Fruit fly (Drosophila melanogaster) whole organism, embryonic: ENCODE measurements around the gene CG2865.

ENCODE experiments used
- C15 ChIP-seq: fragments of 200-800 bp; sonication (Bioruptor generic); IDR thresholded peaks from 3 replicates; pipeline ENCODE4 v1.3.6; 2022; ENCODE audit warnings: missing biosample characterization, missing genetic modification characterization
- CG10431 ChIP-seq: fragments of 200-800 bp; sonication (Bioruptor generic); optimal IDR thresholded peaks from 3 replicates; lab custom pipeline; 2018; ENCODE audit warnings: missing biosample characterization, mild to moderate bottlenecking, missing genetic modification characterization
- CG10654 ChIP-seq: fragments of 200-800 bp; sonication (Bioruptor generic); optimal IDR thresholded peaks from 2 replicates; lab custom pipeline; 2016; ENCODE audit warnings: missing biosample characterization, missing genetic modification characterization
- CG14860 ChIP-seq: fragments of 200-800 bp; sonication (Bioruptor generic); IDR thresholded peaks from 3 replicates; pipeline ENCODE4 v1.3.6; 2022; ENCODE audit warnings: missing biosample characterization, missing genetic modification characterization; ENCODE audit not compliant: partially characterized antibody
- CG16779 ChIP-seq: fragments of 200-800 bp; sonication (Bioruptor generic); IDR thresholded peaks from 2 replicates; pipeline ENCODE4 v1.3.6; 2022; ENCODE audit warnings: missing biosample characterization, missing genetic modification characterization
- CG16813 ChIP-seq: fragments of 200-800 bp; sonication (Bioruptor generic); IDR thresholded peaks from 3 replicates; pipeline ENCODE4 v1.3.6; 2022; ENCODE audit warnings: missing biosample characterization, missing genetic modification characterization; ENCODE audit not compliant: partially characterized antibody
- CG2712 ChIP-seq: fragments of 200-800 bp; optimal IDR thresholded peaks from 3 replicates; lab custom pipeline; 2019; ENCODE audit warnings: missing biosample characterization, mild to moderate bottlenecking, missing genetic modification characterization, moderate library complexity
- CG3995 ChIP-seq: fragments of 200-800 bp; sonication (Bioruptor generic); optimal IDR thresholded peaks from 3 replicates; lab custom pipeline; 2016; ENCODE audit warnings: missing biosample characterization, missing genetic modification characterization
- CG4360 ChIP-seq: fragments of 200-800 bp; sonication (Bioruptor generic); IDR thresholded peaks from 2 replicates; pipeline ENCODE4 v1.3.6; 2022; ENCODE audit warnings: missing biosample characterization, missing genetic modification characterization
- CG4424 ChIP-seq: fragments of 200-800 bp; sonication (Bioruptor generic); optimal IDR thresholded peaks from 3 replicates; lab custom pipeline; 2016; ENCODE audit warnings: missing biosample characterization, missing genetic modification characterization
- CG4707 ChIP-seq: fragments of 200-800 bp; sonication (Bioruptor generic); optimal IDR thresholded peaks from 2 replicates; lab custom pipeline; 2018; ENCODE audit warnings: missing biosample characterization, mild to moderate bottlenecking, missing genetic modification characterization, moderate library complexity
- CG6272 ChIP-seq: fragments of 200-800 bp; sonication (Bioruptor generic); IDR thresholded peaks from 2 replicates; pipeline ENCODE4 v1.3.6; 2022; ENCODE audit warnings: missing biosample characterization, missing genetic modification characterization
- CG6683 ChIP-seq: fragments of 200-800 bp; sonication (Bioruptor generic); optimal IDR thresholded peaks from 2 replicates; lab custom pipeline; 2017; ENCODE audit warnings: missing biosample characterization, mild to moderate bottlenecking, missing genetic modification characterization, missing genetic modification reagents
- CG7271 ChIP-seq: fragments of 200-800 bp; sonication (Bioruptor generic); optimal IDR thresholded peaks from 2 replicates; lab custom pipeline; 2018; ENCODE audit warnings: missing biosample characterization, mild to moderate bottlenecking, missing genetic modification characterization, moderate library complexity
- CG7745 ChIP-seq: fragments of 200-800 bp; sonication (Bioruptor generic); optimal IDR thresholded peaks from 2 replicates; lab custom pipeline; 2018; ENCODE audit warnings: missing biosample characterization, mild to moderate bottlenecking, missing genetic modification characterization, moderate library complexity
- CG7839 ChIP-seq: fragments of 200-800 bp; sonication (Bioruptor generic); optimal IDR thresholded peaks from 3 replicates; lab custom pipeline; 2018; ENCODE audit warnings: missing biosample characterization, mild to moderate bottlenecking, missing genetic modification characterization, moderate library complexity
- CG8290 ChIP-seq, 3 experiments: fragments of 200-800 bp; sonication (Bioruptor generic); optimal IDR thresholded peaks; 2 replicates each; lab custom pipeline; 2016 to 2019; ENCODE audit warnings: missing biosample characterization in 3 of 3, missing genetic modification characterization in 3 of 3, mild to moderate bottlenecking in 2 of 3, moderate library complexity in 1 of 3
- Dfd ChIP-seq, 2 experiments: fragments of >200 bp; optimal IDR thresholded peaks; 2 replicates each; lab custom pipeline; 2017; ENCODE audit warnings: missing biosample characterization in 2 of 2, missing genetic modification characterization in 2 of 2
- E2f1 ChIP-seq: fragments of 200-800 bp; sonication (Bioruptor generic); IDR thresholded peaks from 2 replicates; pipeline ENCODE4 v1.3.6; 2022; ENCODE audit warnings: missing biosample characterization, missing genetic modification characterization
- Fer3 ChIP-seq: fragments of 200-800 bp; sonication (Bioruptor generic); optimal IDR thresholded peaks from 2 replicates; lab custom pipeline; 2018; ENCODE audit warnings: missing biosample characterization, mild to moderate bottlenecking, missing genetic modification characterization, moderate library complexity
- HLHmδ ChIP-seq: fragments of 200-800 bp; sonication (Bioruptor generic); optimal IDR thresholded peaks from 2 replicates; lab custom pipeline; 2018; ENCODE audit warnings: missing biosample characterization, mild to moderate bottlenecking, missing genetic modification characterization, moderate library complexity
- Mrtf ChIP-seq: fragments of 200-800 bp; sonication (Bioruptor generic); IDR thresholded peaks from 3 replicates; pipeline ENCODE4 v1.3.6; 2022; ENCODE audit warnings: missing biosample characterization, missing genetic modification characterization
- NfI ChIP-seq: fragments of 200-800 bp; sonication (Bioruptor generic); optimal IDR thresholded peaks from 3 replicates; lab custom pipeline; 2018; ENCODE audit warnings: missing biosample characterization, mild to moderate bottlenecking, missing genetic modification characterization, moderate library complexity
- Opbp ChIP-seq: fragments of 200-800 bp; sonication (Bioruptor generic); IDR thresholded peaks from 3 replicates; pipeline ENCODE4 v1.3.6; 2022; ENCODE audit warnings: missing biosample characterization, missing genetic modification characterization; ENCODE audit not compliant: partially characterized antibody
- PHDP ChIP-seq: fragments of 200-800 bp; sonication (Bioruptor generic); optimal IDR thresholded peaks from 3 replicates; lab custom pipeline; 2018; ENCODE audit warnings: missing biosample characterization, mild to moderate bottlenecking, missing genetic modification characterization, moderate library complexity
- Spps ChIP-seq: fragments of 200-800 bp; sonication (Bioruptor generic); optimal IDR thresholded peaks from 2 replicates; lab custom pipeline; 2018; ENCODE audit warnings: missing biosample characterization, mild to moderate bottlenecking, missing genetic modification characterization
- Ssrp ChIP-seq: fragments of 200-800 bp; sonication (Bioruptor generic); optimal IDR thresholded peaks from 2 replicates; lab custom pipeline; 2018; ENCODE audit warnings: missing biosample characterization, mild to moderate bottlenecking, missing genetic modification characterization, moderate library complexity
- Vsx1 ChIP-seq: fragments of 200-800 bp; sonication (Bioruptor generic); optimal IDR thresholded peaks from 2 replicates; lab custom pipeline; 2017; ENCODE audit warnings: missing biosample characterization, mild to moderate bottlenecking, missing genetic modification characterization, missing genetic modification reagents
- ara ChIP-seq: fragments of 200-800 bp; sonication (Bioruptor generic); IDR thresholded peaks from 2 replicates; pipeline ENCODE4 v1.3.6; 2022; ENCODE audit warnings: missing biosample characterization, missing genetic modification characterization
- cg ChIP-seq: fragments of 200-800 bp; sonication (Bioruptor generic); optimal IDR thresholded peaks from 3 replicates; lab custom pipeline; 2019; ENCODE audit warnings: missing biosample characterization, mild to moderate bottlenecking, missing genetic modification characterization, moderate library complexity
- cwo ChIP-seq: fragments of 200-800 bp; sonication (Bioruptor generic); optimal IDR thresholded peaks from 3 replicates; lab custom pipeline; 2017; ENCODE audit warnings: missing biosample characterization, missing genetic modification characterization, mild to moderate bottlenecking, moderate library complexity, missing genetic modification reagents
- danr ChIP-seq: fragments of 200-800 bp; sonication (Bioruptor generic); IDR thresholded peaks from 2 replicates; pipeline ENCODE4 v1.3.6; 2022; ENCODE audit warnings: missing biosample characterization, missing genetic modification characterization
- en ChIP-seq: fragments of 200-800 bp; sonication (Bioruptor generic); optimal IDR thresholded peaks from 2 replicates; lab custom pipeline; 2016; ENCODE audit warnings: missing biosample characterization, missing genetic modification characterization
- fu2 ChIP-seq: fragments of 200-800 bp; sonication (Bioruptor generic); optimal IDR thresholded peaks from 2 replicates; lab custom pipeline; 2016; ENCODE audit warnings: missing biosample characterization, missing genetic modification characterization
- kah ChIP-seq: fragments of 200-800 bp; sonication (Bioruptor generic); optimal IDR thresholded peaks from 2 replicates; lab custom pipeline; 2018; ENCODE audit warnings: missing biosample characterization, mild to moderate bottlenecking, missing genetic modification characterization
- knrl ChIP-seq: fragments of 200-800 bp; sonication (Bioruptor generic); IDR thresholded peaks from 3 replicates; pipeline ENCODE4 v1.3.6; 2022; ENCODE audit warnings: missing biosample characterization, missing genetic modification characterization; ENCODE audit not compliant: partially characterized antibody
- lilli ChIP-seq: fragments of 200-800 bp; sonication (Bioruptor generic); optimal IDR thresholded peaks from 3 replicates; lab custom pipeline; 2016; ENCODE audit warnings: missing biosample characterization, missing genetic modification characterization
- nau ChIP-seq: fragments of 200-800 bp; sonication (Bioruptor generic); optimal IDR thresholded peaks from 3 replicates; lab custom pipeline; 2017; ENCODE audit warnings: missing biosample characterization, mild to moderate bottlenecking, missing genetic modification characterization, missing genetic modification reagents
- odd ChIP-seq: fragments of 200-800 bp; sonication (Bioruptor generic); optimal IDR thresholded peaks from 2 replicates; lab custom pipeline; 2017; ENCODE audit warnings: missing biosample characterization, mild to moderate bottlenecking, missing genetic modification characterization
- p53 ChIP-seq: fragments of 200-800 bp; sonication (Bioruptor generic); optimal IDR thresholded peaks from 2 replicates; lab custom pipeline; 2016; ENCODE audit warnings: missing biosample characterization, missing genetic modification characterization
- rib ChIP-seq: fragments of 200-800 bp; sonication (Bioruptor generic); IDR thresholded peaks from 2 replicates; pipeline ENCODE4 v1.3.6; 2022; ENCODE audit warnings: missing biosample characterization, missing genetic modification characterization
- schlank ChIP-seq: fragments of 200-800 bp; sonication (Bioruptor generic); optimal IDR thresholded peaks from 2 replicates; lab custom pipeline; 2018; ENCODE audit warnings: missing biosample characterization, mild to moderate bottlenecking, missing genetic modification characterization
- sob ChIP-seq: fragments of 200-800 bp; sonication (Bioruptor generic); IDR thresholded peaks from 2 replicates; pipeline ENCODE4 v1.3.6; 2022; ENCODE audit warnings: missing biosample characterization, missing genetic modification characterization
- sug ChIP-seq: fragments of 200-800 bp; optimal IDR thresholded peaks from 2 replicates; lab custom pipeline; 2019; ENCODE audit warnings: missing biosample characterization, mild to moderate bottlenecking, missing genetic modification characterization, moderate library complexity
- tx ChIP-seq: fragments of 200-800 bp; sonication (Bioruptor generic); optimal IDR thresholded peaks from 2 replicates; lab custom pipeline; 2016; ENCODE audit warnings: missing biosample characterization, missing genetic modification characterization
- unc-4 ChIP-seq: fragments of 200-800 bp; sonication (Bioruptor generic); IDR thresholded peaks from 2 replicates; pipeline ENCODE4 v1.3.6; 2022; ENCODE audit warnings: missing biosample characterization, missing genetic modification characterization; ENCODE audit not compliant: partially characterized antibody
- usp ChIP-seq: fragments of >200 bp; optimal IDR thresholded peaks from 2 replicates; lab custom pipeline; 2017; ENCODE audit warnings: missing biosample characterization, missing genetic modification characterization
- wek ChIP-seq: fragments of 200-800 bp; sonication (Bioruptor generic); optimal IDR thresholded peaks from 3 replicates; lab custom pipeline; 2018; ENCODE audit warnings: missing biosample characterization, mild to moderate bottlenecking, missing genetic modification characterization, moderate library complexity

CG2865 gene

dm6 chrX:2298708-2299370 lies 5.6 kb upstream of the CG2865 start (continued):
- TF ChIP-seq CG6272 (GFP tag; lab: Robert Waterston, UW): no peak
- no peak for TF ChIP-seq sug
- no peak for TF ChIP-seq CG3995 (GFP tag; lab: Kevin White, UChicago)
- peak; percentile 79 for TF ChIP-seq CG4424
- TF ChIP-seq cg: peak; percentile 82
- TF ChIP-seq CG14860: no peak
- TF ChIP-seq lilli (GFP tag; lab: Kevin White, UChicago): peak; percentile 75
- TF ChIP-seq schlank (tag; lab: Kevin White, UChicago): peak; percentile 3
- no peak for TF ChIP-seq unc-4 (GFP tag; lab: Robert Waterston, UW)
- TF ChIP-seq E2f1 (GFP tag; lab: Robert Waterston, UW): peak; percentile 72
- TF ChIP-seq tx (GFP tag; lab: Kevin White, UChicago): peak; percentile 62
- no peak for TF ChIP-seq rib
- TF ChIP-seq CG2712 (tag; lab: Kevin White, UChicago): peak; percentile 94
- TF ChIP-seq wek (GFP tag; lab: Kevin White, UChicago): peak; percentile 73
- peak; percentile 80 for TF ChIP-seq CG4360
- no peak for TF ChIP-seq knrl (GFP tag; lab: Robert Waterston, UW)
- TF ChIP-seq CG16779: no peak
- peak; percentile 68 for TF ChIP-seq CG7271 (tag; lab: Kevin White, UChicago)
- peak; percentile 67 for TF ChIP-seq en (GFP tag; lab: Kevin White, UChicago)
- peak; percentile 69 for TF ChIP-seq odd
- TF ChIP-seq CG16813 (GFP tag; lab: Robert Waterston, UW): no peak
- peak; percentile 65 for TF ChIP-seq Fer3
- peak; percentile 40 for TF ChIP-seq cwo (GFP tag; lab: Kevin White, UChicago)
- TF ChIP-seq Mrtf (GFP tag; lab: Robert Waterston, UW): peak; percentile 60; the same call in 2 of the 3 replicates
- peak; percentile 8 for TF ChIP-seq fu2 (GFP tag; lab: Kevin White, UChicago)
- TF ChIP-seq CG10431 (GFP tag; lab: Kevin White, UChicago): peak; percentile 55
- peak; percentile 80 for TF ChIP-seq CG7839
- TF ChIP-seq C15 (GFP tag; lab: Robert Waterston, UW): no peak
- TF ChIP-seq HLHmδ (GFP tag; lab: Kevin White, UChicago): no peak
- peak; percentile 62 for TF ChIP-seq CG7745 (tag; lab: Kevin White, UChicago)
- peak; percentile 95 for TF ChIP-seq ara (GFP tag; lab: Robert Waterston, UW)
- peak; percentile 77 for TF ChIP-seq CG8290 (GFP tag; optimal IDR thresholded peaks at IDR 0.05; lab: Kevin White, UChicago)
- TF ChIP-seq CG8290 (tag; optimal IDR thresholded peaks at IDR 0.05; lab: Kevin White, UChicago): peak; percentile 54 to 75
- peak; percentile 82 for TF ChIP-seq Ssrp (tag; lab: Kevin White, UChicago)
- TF ChIP-seq Spps: peak; percentile 85
- TF ChIP-seq Dfd (GFP tag; optimal IDR thresholded peaks at IDR 0.05; lab: Kevin White, UChicago): no peak
- TF ChIP-seq p53 (GFP tag; lab: Kevin White, UChicago): peak; percentile 60
- peak; percentile 1 for TF ChIP-seq Vsx1
- no peak for TF ChIP-seq CG6683 (GFP tag; lab: Kevin White, UChicago)
- TF ChIP-seq kah (GFP tag; lab: Kevin White, UChicago): peak; percentile 40
- no peak for TF ChIP-seq Opbp
- peak; percentile 74 for TF ChIP-seq NfI
- TF ChIP-seq PHDP (tag; lab: Kevin White, UChicago): peak; percentile 80
- no peak for TF ChIP-seq usp (GFP tag; lab: Kevin White, UChicago)
- TF ChIP-seq nau (GFP tag; lab: Kevin White, UChicago): peak; percentile 70
- TF ChIP-seq CG4707 (GFP tag; lab: Kevin White, UChicago): peak; percentile 79
- 0 out of 2 replicates have a peak, but pooled peaks have one; percentile 23 for TF ChIP-seq danr
- TF ChIP-seq CG10654 (GFP tag; lab: Kevin White, UChicago): peak; percentile 74
- TF ChIP-seq sob: peak; percentile 62; the same call in 1 of the 2 replicates
